Worm (Caenorhabditis elegans) whole organism, midembryonic: ENCODE data around the gene W07G4.7.

ENCODE experiments used
- T22C8.4 ChIP-seq: fragments of 200-800 bp; sonication (Bioruptor generic); IDR thresholded peaks from 2 replicates; pipeline ENCODE4 v1.3.6; 2022; ENCODE audit warnings: missing genetic modification characterization, missing compliant biosample characterization
- cog-1 ChIP-seq: sonication (generic microtip); optimal IDR thresholded peaks from 2 replicates; lab custom pipeline; 2016; ENCODE audit warnings: missing genetic modification characterization, missing compliant biosample characterization
- flt-1 ChIP-seq: fragments of 200-800 bp; sonication (Bioruptor generic); IDR thresholded peaks from 2 replicates; pipeline ENCODE4 v1.3.6; 2022; ENCODE audit warnings: missing genetic modification characterization, missing compliant biosample characterization
- klf-2 ChIP-seq: fragments of 200-800 bp; sonication (Bioruptor generic); conservative IDR thresholded peaks from 2 replicates; pipeline ENCODE4 v1.3.6; 2022; ENCODE audit warnings: missing genetic modification reagents, missing genetic modification characterization, missing compliant biosample characterization
- med-1 ChIP-seq: sonication (generic microtip); optimal IDR thresholded peaks from 2 replicates; lab custom pipeline; 2017; ENCODE audit warnings: missing genetic modification characterization, mild to moderate bottlenecking, missing compliant biosample characterization, antibody characterized with exemption, missing genetic modification reagents; ENCODE audit not compliant: insufficient read depth
- ref-1 ChIP-seq: fragments of 200-800 bp; sonication (Bioruptor generic); conservative IDR thresholded peaks from 2 replicates; pipeline ENCODE4 v1.3.6; 2022; ENCODE audit warnings: missing genetic modification reagents, missing genetic modification characterization, missing compliant biosample characterization
- tab-1 ChIP-seq: fragments of 200-800 bp; sonication (Bioruptor generic); IDR thresholded peaks from 2 replicates; pipeline ENCODE4 v1.3.6; 2022; ENCODE audit warnings: missing genetic modification characterization, missing compliant biosample characterization
- ztf-23 ChIP-seq: fragments of 200-800 bp; sonication (Bioruptor generic); IDR thresholded peaks from 2 replicates; pipeline ENCODE4 v1.3.6; 2022; ENCODE audit warnings: missing genetic modification reagents, missing genetic modification characterization, missing compliant biosample characterization
- ztf-29 ChIP-seq: fragments of 200-800 bp; sonication (Bioruptor generic); IDR thresholded peaks from 2 replicates; pipeline ENCODE4 v1.3.6; 2022; ENCODE audit warnings: missing genetic modification reagents, missing genetic modification characterization, missing compliant biosample characterization

W07G4.7 gene

DNA sequence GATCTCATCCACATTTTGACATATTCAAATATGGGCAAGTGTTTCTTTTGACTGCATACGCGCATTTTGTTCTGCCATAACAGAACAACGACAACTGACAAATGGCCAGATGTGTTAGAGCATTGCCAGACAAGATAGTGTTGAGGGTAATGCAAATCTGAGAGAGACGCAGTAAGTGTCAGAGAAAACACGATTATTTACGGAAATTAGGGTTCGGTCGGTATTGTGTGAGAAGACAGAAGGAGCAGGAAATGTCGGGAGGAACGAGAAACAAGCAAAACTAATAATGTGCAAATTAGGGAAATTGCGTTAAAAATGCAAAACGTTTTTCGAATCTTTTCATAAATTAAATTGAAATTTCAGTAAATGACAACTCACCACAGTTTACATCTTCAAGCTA lies 10.0 kb downstream of the W07G4.7 start:
- TF ChIP-seq ref-1 (GFP tag; lab: Robert Waterston, UW) (no peak), flt-1 (GFP tag; lab: Robert Waterston, UW) (0 out of 2 replicates have a peak, but pooled peaks have one; percentile 11)

DNA sequence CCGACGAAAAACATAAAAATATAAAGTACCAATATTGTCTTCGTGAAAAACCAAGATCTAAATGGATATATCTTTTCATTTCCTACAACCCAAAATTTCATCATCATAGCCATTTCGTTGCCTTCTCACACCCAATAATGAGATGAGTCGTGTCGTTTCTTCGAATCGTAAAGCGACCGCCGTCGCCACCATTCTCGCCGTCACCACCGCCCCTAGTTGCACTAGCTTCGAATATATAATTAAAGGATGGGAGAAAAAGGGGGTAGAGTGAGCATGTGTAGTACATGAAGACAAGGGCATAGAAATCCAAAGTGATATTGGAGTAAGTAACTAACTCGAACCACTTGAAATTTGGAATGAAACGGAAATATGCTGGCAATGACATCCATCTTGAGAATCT lies 12.2 kb downstream of the W07G4.7 start:
- TF ChIP-seq tab-1 (no peak), med-1 (no peak), T22C8.4 (GFP tag; lab: Robert Waterston, UW) (no peak), ref-1 (GFP tag; lab: Robert Waterston, UW) (no peak), flt-1 (GFP tag; lab: Robert Waterston, UW) (no peak), ztf-23 (GFP tag; lab: Robert Waterston, UW) (no peak), ztf-29 (GFP tag; lab: Robert Waterston, UW) (no peak), cog-1 (tag; lab: Kevin White, UChicago) (no peak), klf-2 (GFP tag; lab: Robert Waterston, UW) (no peak)

DNA sequence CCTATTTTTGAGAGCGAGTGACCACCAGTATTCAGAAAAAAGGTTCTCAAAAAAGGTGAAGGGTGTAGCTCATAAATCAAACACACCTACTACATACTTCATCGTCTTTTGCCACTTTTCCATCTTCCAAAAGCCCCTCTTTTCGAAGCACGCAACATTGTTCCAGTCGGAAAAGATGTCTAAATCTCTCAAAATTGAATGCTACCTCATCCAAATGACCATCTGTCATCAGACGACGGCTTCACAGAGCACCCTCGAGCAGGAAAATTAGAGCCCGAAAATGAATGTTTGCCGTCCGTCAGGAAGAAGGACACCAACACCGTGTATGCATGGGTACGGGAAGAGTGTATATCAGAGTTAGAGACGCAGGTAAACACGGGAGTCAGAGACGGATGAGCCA lies 13.0 kb downstream of the W07G4.7 start:
- TF ChIP-seq ztf-29 (GFP tag; lab: Robert Waterston, UW) (no peak), ref-1 (GFP tag; lab: Robert Waterston, UW) (no peak), tab-1 (no peak), T22C8.4 (GFP tag; lab: Robert Waterston, UW) (no peak), cog-1 (tag; lab: Kevin White, UChicago) (no peak), ztf-23 (GFP tag; lab: Robert Waterston, UW) (no peak), flt-1 (GFP tag; lab: Robert Waterston, UW) (no peak), med-1 (no peak), klf-2 (GFP tag; lab: Robert Waterston, UW) (no peak)

DNA sequence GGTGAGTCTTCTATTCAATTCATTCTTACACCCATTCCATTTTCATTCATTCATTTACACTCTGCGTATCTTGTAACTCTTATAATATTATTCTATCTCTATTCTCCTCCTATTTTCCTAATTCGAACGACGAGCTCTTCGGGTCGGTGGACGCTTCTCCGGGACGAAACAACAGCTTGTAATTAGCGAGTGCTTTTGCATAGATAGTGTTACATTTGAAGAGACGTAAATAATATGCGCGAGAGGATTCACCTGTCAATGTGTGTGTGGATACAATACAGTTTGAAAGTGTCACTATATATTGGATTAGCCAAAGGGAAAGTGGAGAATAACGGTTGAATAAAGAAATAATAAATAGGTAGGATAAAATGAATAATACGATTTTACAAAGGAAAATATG lies 13.9 kb downstream of the W07G4.7 start:
- TF ChIP-seq ztf-23 (GFP tag; lab: Robert Waterston, UW) (no peak), tab-1 (no peak)

DNA sequence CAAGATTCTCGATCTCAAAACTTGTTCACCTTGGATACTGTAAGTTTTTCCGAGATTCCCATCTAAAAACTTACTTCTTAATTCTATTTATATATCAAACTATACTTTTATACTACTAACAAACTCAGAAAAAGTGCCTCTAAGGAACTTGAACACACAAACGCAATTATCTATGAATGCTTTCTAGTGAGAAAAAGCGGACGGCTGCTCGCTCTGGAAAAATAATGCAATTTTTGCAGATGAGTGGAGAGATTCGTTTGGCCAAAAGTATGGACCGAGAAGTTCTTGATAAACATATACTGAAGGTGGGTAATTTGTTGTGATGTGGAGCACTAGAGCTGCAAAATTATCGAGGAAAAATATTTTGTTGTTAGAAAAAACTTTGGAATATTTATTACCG lies 14.5 kb downstream of the W07G4.7 start:
- no peak for TF ChIP-seq klf-2 (GFP tag; lab: Robert Waterston, UW)
- no peak for TF ChIP-seq med-1
- no peak for TF ChIP-seq ztf-29 (GFP tag; lab: Robert Waterston, UW)
- TF ChIP-seq tab-1 = no peak
- no peak for TF ChIP-seq cog-1 (tag; lab: Kevin White, UChicago)
- no peak for TF ChIP-seq ztf-23 (GFP tag; lab: Robert Waterston, UW)
- TF ChIP-seq ref-1 (GFP tag; lab: Robert Waterston, UW) = no peak
- TF ChIP-seq flt-1 (GFP tag; lab: Robert Waterston, UW) = no peak
- TF ChIP-seq T22C8.4 (GFP tag; lab: Robert Waterston, UW) = no peak

DNA sequence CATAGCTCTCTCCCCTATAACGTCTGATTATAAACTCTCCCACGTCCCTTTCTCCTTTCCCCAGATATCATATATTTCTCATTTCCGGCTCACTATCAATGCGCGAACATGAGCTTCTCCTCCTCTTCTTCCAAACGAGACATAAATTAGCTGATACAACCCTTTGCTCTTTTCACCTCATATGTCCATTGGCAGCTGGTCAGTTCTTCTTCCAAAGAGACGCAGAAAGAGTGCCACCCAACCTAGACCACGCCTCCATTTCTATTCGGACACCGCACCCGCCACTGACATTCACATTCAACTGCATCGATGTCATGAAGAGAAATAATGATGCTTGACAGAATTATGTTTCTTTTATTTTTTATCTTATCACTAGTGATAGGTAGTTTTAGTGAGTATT lies 15.7 kb downstream of the W07G4.7 start, which contains the start of gene fmi-1:
TSS of gene fmi-1 (plus strand) at position 301 of the 400 bp plus-strand sequence.
- no peak for TF ChIP-seq cog-1 (tag; lab: Kevin White, UChicago)
- TF ChIP-seq ztf-23 (GFP tag; lab: Robert Waterston, UW) = no peak
- no peak for TF ChIP-seq med-1
- no peak for TF ChIP-seq klf-2 (GFP tag; lab: Robert Waterston, UW)

DNA sequence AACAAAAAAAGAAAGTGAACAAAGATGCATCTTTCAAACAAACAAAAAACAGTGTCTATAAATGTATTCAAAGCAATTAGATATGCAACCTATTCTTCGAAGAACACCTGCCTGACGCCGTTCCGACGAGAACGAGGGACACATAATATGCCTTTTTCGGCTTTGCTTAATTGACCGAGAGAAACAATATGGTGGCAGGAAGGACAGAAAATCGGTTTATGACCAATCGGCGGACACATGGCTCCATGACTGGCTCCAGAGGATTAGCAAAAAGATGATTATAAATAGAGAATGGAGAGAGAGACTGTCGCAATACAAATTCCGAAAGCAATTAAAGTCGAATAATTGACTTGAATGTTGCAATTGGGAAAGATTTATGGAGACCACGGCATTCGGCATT lies 16.3 kb downstream of the W07G4.7 start:
- TF ChIP-seq ref-1 (GFP tag; lab: Robert Waterston, UW) (no peak), cog-1 (tag; lab: Kevin White, UChicago) (no peak), ztf-23 (GFP tag; lab: Robert Waterston, UW) (no peak), klf-2 (GFP tag; lab: Robert Waterston, UW) (no peak), flt-1 (GFP tag; lab: Robert Waterston, UW) (no peak), ztf-29 (GFP tag; lab: Robert Waterston, UW) (no peak), med-1 (no peak), tab-1 (no peak), T22C8.4 (GFP tag; lab: Robert Waterston, UW) (no peak)

DNA sequence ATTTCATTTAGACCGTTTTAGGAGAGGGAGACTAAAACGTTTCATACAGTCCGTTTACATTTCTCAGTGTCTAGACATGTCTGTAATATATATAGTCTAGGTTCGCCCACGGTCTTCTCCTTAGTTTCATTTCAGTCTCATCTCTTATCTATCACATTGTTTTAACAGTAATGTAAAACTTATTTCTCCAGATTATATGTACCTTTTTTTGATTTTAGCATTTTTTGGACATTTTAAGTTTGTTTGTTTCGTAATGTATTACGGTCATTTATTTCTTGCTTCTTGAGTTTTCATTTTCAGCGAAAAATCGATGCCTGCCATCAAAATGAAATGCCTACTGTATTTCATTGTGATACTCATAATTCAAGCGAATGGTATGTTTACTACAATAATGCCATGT lies 20.7 kb downstream of the W07G4.7 start, which contains the start of gene F15B9.6:
TSS of gene F15B9.6 (plus strand) at position 301 of the 400 bp plus-strand sequence.
- TF ChIP-seq cog-1 (tag; lab: Kevin White, UChicago) = no peak
- no peak for TF ChIP-seq flt-1 (GFP tag; lab: Robert Waterston, UW)
- TF ChIP-seq ref-1 (GFP tag; lab: Robert Waterston, UW) = no peak
- TF ChIP-seq tab-1 = no peak
- TF ChIP-seq ztf-23 (GFP tag; lab: Robert Waterston, UW) = no peak
- no peak for TF ChIP-seq med-1
- no peak for TF ChIP-seq ztf-29 (GFP tag; lab: Robert Waterston, UW)
- no peak for TF ChIP-seq klf-2 (GFP tag; lab: Robert Waterston, UW)
- TF ChIP-seq T22C8.4 (GFP tag; lab: Robert Waterston, UW) = no peak

DNA sequence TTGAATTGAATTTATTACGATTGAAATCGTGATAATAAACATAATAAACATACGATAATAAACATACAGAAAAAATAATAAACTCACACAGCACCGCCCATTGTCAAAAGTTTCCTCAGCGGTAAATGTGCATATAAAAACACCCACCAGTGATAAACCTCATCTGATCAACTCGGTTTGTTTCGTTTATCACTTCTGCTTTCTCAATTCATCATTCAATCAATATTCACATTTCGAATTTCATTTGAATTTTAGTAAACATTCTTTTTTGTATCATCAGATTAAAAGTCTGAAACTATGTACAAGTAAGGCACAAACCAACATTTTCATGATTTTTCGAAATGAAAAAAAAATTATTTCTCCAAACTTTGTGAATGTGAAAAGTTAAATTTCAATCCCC lies 21.3 kb downstream of the W07G4.7 start, which contains the start of gene try-10:
TSS of gene try-10 (minus strand) at position 101 of the 400 bp plus-strand sequence.
- TF ChIP-seq med-1 = no peak
- no peak for TF ChIP-seq flt-1 (GFP tag; lab: Robert Waterston, UW)
- no peak for TF ChIP-seq T22C8.4 (GFP tag; lab: Robert Waterston, UW)
- no peak for TF ChIP-seq klf-2 (GFP tag; lab: Robert Waterston, UW)
- no peak for TF ChIP-seq tab-1

DNA sequence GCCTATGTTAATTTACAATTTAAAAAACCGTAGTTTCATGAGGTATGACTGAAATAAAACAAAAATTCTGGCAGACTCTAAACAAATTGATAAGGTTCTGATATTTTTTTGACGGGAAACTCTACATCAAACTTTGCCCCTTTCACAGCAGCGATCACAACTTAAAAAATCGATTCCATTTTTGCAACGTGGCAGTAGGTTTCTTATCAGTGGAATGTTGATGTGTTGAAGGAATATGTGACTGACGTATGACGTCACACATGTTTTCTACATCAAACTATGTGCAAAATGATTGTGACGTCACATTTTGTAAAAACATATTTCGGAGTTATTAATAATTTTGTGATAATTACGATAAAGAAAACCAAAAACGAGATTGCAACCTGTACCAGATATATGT lies 22.6 kb downstream of the W07G4.7 start:
- no peak for TF ChIP-seq ztf-23 (GFP tag; lab: Robert Waterston, UW)
- TF ChIP-seq ztf-29 (GFP tag; lab: Robert Waterston, UW) = no peak
- no peak for TF ChIP-seq klf-2 (GFP tag; lab: Robert Waterston, UW)
- TF ChIP-seq med-1 = no peak
- TF ChIP-seq ref-1 (GFP tag; lab: Robert Waterston, UW) = no peak
- TF ChIP-seq tab-1 = no peak
- TF ChIP-seq flt-1 (GFP tag; lab: Robert Waterston, UW) = no peak
- no peak for TF ChIP-seq T22C8.4 (GFP tag; lab: Robert Waterston, UW)
- no peak for TF ChIP-seq cog-1 (tag; lab: Kevin White, UChicago)
